Worm (Caenorhabditis elegans) whole organism, L4/young adult: ENCODE measurements around the gene pptr-2.

Experiments used
- W03F9.2 ChIP-seq: fragments of 150-350 bp; optimal IDR thresholded peaks from 2 replicates; lab custom pipeline; 2014; ENCODE audit warnings: missing biosample characterization, missing genetic modification characterization
- dao-5 ChIP-seq: sonication (generic microtip); optimal IDR thresholded peaks from 2 replicates; lab custom pipeline; 2016; ENCODE audit warnings: missing genotype, missing genetic modification characterization, moderate library complexity, missing compliant biosample characterization
- him-1 ChIP-seq: sonication (generic microtip); optimal IDR thresholded peaks from 2 replicates; lab custom pipeline; 2016; ENCODE audit warnings: missing genotype, missing genetic modification reagents, missing genetic modification characterization, missing compliant biosample characterization

- TF ChIP-seq him-1: no peak
- TF ChIP-seq dao-5 (tag; lab: Kevin White, UChicago): no peak
- no peak for TF ChIP-seq W03F9.2 (tag; lab: Kevin White, UChicago)
Observed at ce11 chrV:11073354-11073753, 38.6 kb upstream of the pptr-2 start.
